Worm (Caenorhabditis elegans) whole organism, late embryonic: ENCODE results near the gene cec-2.
"Not testable (repeated sequence)": the region's sequence is repeated elsewhere in the genome, so short reads cannot be mapped to it uniquely, and the experiment has no call there.

ENCODE experiments used
- C38D4.7 ChIP-seq: fragments of 200-800 bp; sonication (Bioruptor generic); optimal IDR thresholded peaks from 2 replicates; lab custom pipeline; 2018; ENCODE audit warnings: mild to moderate bottlenecking, missing genetic modification characterization, moderate library complexity, missing compliant biosample characterization
- ahr-1 ChIP-seq: sonication (generic microtip); optimal IDR thresholded peaks from 2 replicates; lab custom pipeline; 2016; ENCODE audit warnings: missing genetic modification characterization, missing compliant biosample characterization
- ceh-18 ChIP-seq: sonication (generic microtip); optimal IDR thresholded peaks from 2 replicates; lab custom pipeline; 2016; ENCODE audit warnings: missing genetic modification characterization, missing compliant biosample characterization
- ceh-19 ChIP-seq: fragments of 200-800 bp; sonication (Bioruptor generic); optimal IDR thresholded peaks from 2 replicates; lab custom pipeline; 2018; ENCODE audit warnings: mild to moderate bottlenecking, missing genetic modification characterization, missing compliant biosample characterization
- ceh-24 ChIP-seq: sonication (generic microtip); optimal IDR thresholded peaks from 2 replicates; lab custom pipeline; 2016; ENCODE audit warnings: mild to moderate bottlenecking, missing genetic modification characterization, missing compliant biosample characterization
- ceh-34 ChIP-seq: sonication (generic microtip); optimal IDR thresholded peaks from 2 replicates; lab custom pipeline; 2016; ENCODE audit warnings: mild to moderate bottlenecking, missing genetic modification characterization, missing compliant biosample characterization
- che-1 ChIP-seq: sonication (generic microtip); optimal IDR thresholded peaks from 2 replicates; lab custom pipeline; 2016; ENCODE audit warnings: mild to moderate bottlenecking, missing genetic modification characterization, missing compliant biosample characterization
- elt-2 ChIP-seq: sonication (generic microtip); optimal IDR thresholded peaks from 2 replicates; lab custom pipeline; 2016; ENCODE audit warnings: missing genetic modification reagents, missing genetic modification characterization, missing compliant biosample characterization
- eyg-1 ChIP-seq: sonication (generic microtip); optimal IDR thresholded peaks from 2 replicates; lab custom pipeline; 2016; ENCODE audit warnings: missing genotype, missing genetic modification characterization, missing compliant biosample characterization
- fax-1 ChIP-seq: sonication (generic microtip); optimal IDR thresholded peaks from 2 replicates; lab custom pipeline; 2016; ENCODE audit warnings: missing genotype, missing genetic modification characterization, missing compliant biosample characterization
- fkh-6 ChIP-seq: sonication (generic microtip); optimal IDR thresholded peaks from 2 replicates; lab custom pipeline; 2016; ENCODE audit warnings: missing genetic modification characterization, missing compliant biosample characterization
- hlh-13 ChIP-seq: fragments of 200-800 bp; sonication (Bioruptor generic); optimal IDR thresholded peaks from 2 replicates; lab custom pipeline; 2018; ENCODE audit warnings: mild to moderate bottlenecking, missing genetic modification characterization, missing compliant biosample characterization
- hlh-15 ChIP-seq: sonication (generic microtip); optimal IDR thresholded peaks from 2 replicates; lab custom pipeline; 2016; ENCODE audit warnings: missing genetic modification characterization, missing compliant biosample characterization
- hlh-30 ChIP-seq: sonication (generic microtip); optimal IDR thresholded peaks from 2 replicates; lab custom pipeline; 2017; ENCODE audit warnings: antibody characterized with exemption, missing genetic modification characterization, missing compliant biosample characterization; ENCODE audit not compliant: insufficient read depth
- hlh-6 ChIP-seq: sonication (generic microtip); optimal IDR thresholded peaks from 2 replicates; lab custom pipeline; 2016; ENCODE audit warnings: missing genotype, missing genetic modification characterization, missing compliant biosample characterization
- hlh-8 ChIP-seq: sonication (generic microtip); optimal IDR thresholded peaks from 2 replicates; lab custom pipeline; 2016; ENCODE audit warnings: missing genotype, missing genetic modification characterization, missing compliant biosample characterization
- lin-11 ChIP-seq: fragments of 200-800 bp; sonication (Bioruptor generic); optimal IDR thresholded peaks from 2 replicates; lab custom pipeline; 2018; ENCODE audit warnings: mild to moderate bottlenecking, missing genetic modification characterization, missing compliant biosample characterization
- mec-3 ChIP-seq: sonication (generic microtip); optimal IDR thresholded peaks from 2 replicates; lab custom pipeline; 2016; ENCODE audit warnings: borderline replicate concordance, missing genetic modification characterization, missing compliant biosample characterization
- nhr-11 ChIP-seq: fragments of 150-350 bp; optimal IDR thresholded peaks from 2 replicates; lab custom pipeline; 2014; ENCODE audit warnings: missing biosample characterization, missing genetic modification characterization
- nhr-232 ChIP-seq: sonication (generic microtip); optimal IDR thresholded peaks from 2 replicates; lab custom pipeline; 2016; ENCODE audit warnings: missing genetic modification characterization, missing compliant biosample characterization
- npax-4 ChIP-seq: sonication (generic microtip); optimal IDR thresholded peaks from 2 replicates; lab custom pipeline; 2016; ENCODE audit warnings: missing genetic modification characterization, missing compliant biosample characterization
- odd-2 ChIP-seq: sonication (generic microtip); optimal IDR thresholded peaks from 2 replicates; lab custom pipeline; 2017; ENCODE audit warnings: antibody characterized with exemption, mild to moderate bottlenecking, missing genetic modification characterization, missing compliant biosample characterization
- pag-3 ChIP-seq: sonication (generic microtip); optimal IDR thresholded peaks from 2 replicates; lab custom pipeline; 2016; ENCODE audit warnings: missing compliant biosample characterization, missing genetic modification characterization, borderline replicate concordance
- pat-9 ChIP-seq: fragments of 200-800 bp; sonication (Bioruptor generic); optimal IDR thresholded peaks from 2 replicates; lab custom pipeline; 2018; ENCODE audit warnings: mild to moderate bottlenecking, missing genetic modification characterization, moderate library complexity, missing compliant biosample characterization
- pqm-1 ChIP-seq: sonication (generic microtip); optimal IDR thresholded peaks from 2 replicates; lab custom pipeline; 2016; ENCODE audit warnings: missing genetic modification characterization, missing compliant biosample characterization
- rnt-1 ChIP-seq: sonication (generic microtip); optimal IDR thresholded peaks from 2 replicates; lab custom pipeline; 2016; ENCODE audit warnings: missing genetic modification characterization, missing compliant biosample characterization
- sdc-2 ChIP-seq: sonication (generic microtip); optimal IDR thresholded peaks from 2 replicates; lab custom pipeline; 2016; ENCODE audit warnings: missing genotype, missing genetic modification characterization, missing compliant biosample characterization
- sox-4 ChIP-seq: sonication (generic microtip); optimal IDR thresholded peaks from 2 replicates; lab custom pipeline; 2017; ENCODE audit warnings: mild to moderate bottlenecking, missing genetic modification characterization, inconsistent platforms, missing compliant biosample characterization
- syd-9 ChIP-seq: sonication (generic microtip); optimal IDR thresholded peaks from 2 replicates; lab custom pipeline; 2016; ENCODE audit warnings: mild to moderate bottlenecking, missing genetic modification characterization, moderate library complexity, missing compliant biosample characterization
- tbx-7 ChIP-seq: sonication (generic microtip); optimal IDR thresholded peaks from 2 replicates; lab custom pipeline; 2016; ENCODE audit warnings: missing genotype, missing genetic modification characterization, missing compliant biosample characterization
- unc-42 ChIP-seq: sonication (generic microtip); optimal IDR thresholded peaks from 2 replicates; lab custom pipeline; 2016; ENCODE audit warnings: missing genotype, missing genetic modification characterization, missing compliant biosample characterization
- unc-55 ChIP-seq: sonication (generic microtip); optimal IDR thresholded peaks from 2 replicates; lab custom pipeline; 2017; ENCODE audit warnings: missing biosample characterization, missing genetic modification reagents, missing genetic modification characterization
- unc-86 ChIP-seq: sonication (generic microtip); optimal IDR thresholded peaks from 2 replicates; lab custom pipeline; 2016; ENCODE audit warnings: missing genetic modification characterization, missing compliant biosample characterization
- ztf-16 ChIP-seq: sonication (generic microtip); optimal IDR thresholded peaks from 2 replicates; lab custom pipeline; 2017; ENCODE audit warnings: missing genetic modification characterization, missing compliant biosample characterization

The cec-2 gene

ce11 chrIV:1187502-1187901, 17.0 kb downstream of the cec-2 start, which contains the start of gene mdt-20:
mdt-20 (plus strand) TSS chrIV:1187802.
- TF ChIP-seq ceh-34 (tag; lab: Kevin White, UChicago); unc-86 (tag; lab: Kevin White, UChicago); ceh-24: not testable (repeated sequence)

- TF ChIP-seq elt-2 (tag; lab: Kevin White, UChicago): no peak
- TF ChIP-seq C38D4.7: no peak
- TF ChIP-seq unc-55: no peak
These were observed 22.3 kb downstream of the cec-2 start, which contains the start of gene spl-3 for ce11 chrIV:1192765-1193164. spl-3 (plus strand) TSS chrIV:1193065.

DNA sequence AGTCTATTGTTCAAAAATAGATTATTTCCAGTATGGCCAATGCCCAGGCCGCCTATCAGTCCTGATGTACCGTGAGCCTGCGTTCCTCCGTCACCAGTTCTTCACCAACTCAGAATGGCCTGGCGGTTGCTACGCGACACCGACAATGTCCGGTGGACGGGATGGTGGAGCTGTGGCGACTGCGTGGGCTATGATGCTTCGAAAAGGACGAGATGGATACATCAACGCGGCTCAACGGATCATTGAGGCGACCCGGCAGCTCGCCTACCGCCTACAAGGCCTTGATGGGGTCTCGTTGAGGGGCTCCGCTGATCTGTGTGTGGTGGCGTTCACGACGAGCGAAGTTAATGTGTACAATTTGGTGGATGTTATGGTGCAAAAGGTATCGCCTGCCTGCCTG, 29.0 kb downstream of the cec-2 start:
- TF ChIP-seq hlh-15 (tag; lab: Kevin White, UChicago) (no peak), lin-11 (no peak), fkh-6 (tag; lab: Kevin White, UChicago) (no peak), unc-42 (tag; lab: Kevin White, UChicago) (no peak), pqm-1 (tag; lab: Kevin White, UChicago) (no peak), eyg-1 (tag; lab: Kevin White, UChicago) (no peak), rnt-1 (tag; lab: Kevin White, UChicago) (no peak), hlh-8 (tag; lab: Kevin White, UChicago) (no peak), hlh-6 (tag; lab: Kevin White, UChicago) (no peak), syd-9 (tag; lab: Kevin White, UChicago) (no peak), ahr-1 (tag; lab: Kevin White, UChicago) (no peak), elt-2 (tag; lab: Kevin White, UChicago) (no peak), ztf-16 (tag; lab: Kevin White, UChicago) (no peak), sox-4 (tag; lab: Kevin White, UChicago) (no peak), hlh-13 (GFP tag; lab: Kevin White, UChicago) (no peak), npax-4 (no peak), hlh-30 (tag; lab: Kevin White, UChicago) (no peak)

ce11 chrIV:1204870-1205269, 34.4 kb downstream of the cec-2 start, which contains the start of gene dsl-2:
dsl-2 (minus strand) TSS chrIV:1204970.
- TF ChIP-seq tbx-7 (tag; lab: Kevin White, UChicago) (no peak), fax-1 (tag; lab: Kevin White, UChicago) (no peak), nhr-232 (no peak), ceh-18 (no peak), ceh-24 (no peak), che-1 (tag; lab: Kevin White, UChicago) (no peak), npax-4 (no peak), nhr-11 (no peak), unc-86 (tag; lab: Kevin White, UChicago) (no peak), sdc-2 (tag; lab: Kevin White, UChicago) (no peak)

ce11 chrIV:1207980-1208379, 37.5 kb downstream of the cec-2 start, which contains the start of gene dsl-1:
dsl-1 (minus strand) TSS chrIV:1208080.
- TF ChIP-seq mec-3 (tag; lab: Kevin White, UChicago): no peak
- no peak for TF ChIP-seq rnt-1 (tag; lab: Kevin White, UChicago)
- TF ChIP-seq pat-9 (tag; lab: Kevin White, UChicago): no peak
- no peak for TF ChIP-seq ceh-34 (tag; lab: Kevin White, UChicago)
- no peak for TF ChIP-seq ceh-19
- TF ChIP-seq odd-2 (tag; lab: Kevin White, UChicago): no peak
- no peak for TF ChIP-seq pag-3 (tag; lab: Kevin White, UChicago)
- no peak for TF ChIP-seq unc-86 (tag; lab: Kevin White, UChicago)
- no peak for TF ChIP-seq syd-9 (tag; lab: Kevin White, UChicago)
